Worm (Caenorhabditis elegans) whole organism, mixed stage, embryonic: Measurements from ENCODE around the gene xrn-2.

Source experiments
- M03D4.4 ChIP-seq: sonication (generic microtip); optimal IDR thresholded peaks from 2 replicates; lab custom pipeline; 2017; ENCODE audit warnings: mild to moderate bottlenecking, missing genetic modification characterization, missing compliant biosample characterization
- bed-3 ChIP-seq: fragments of 200-800 bp; sonication (Bioruptor generic); optimal IDR thresholded peaks from 3 replicates; lab custom pipeline; 2018; ENCODE audit warnings: mild to moderate bottlenecking, missing genetic modification characterization, moderate library complexity, missing compliant biosample characterization
- blmp-1 ChIP-seq: fragments of 150-350 bp; optimal IDR thresholded peaks from 2 replicates; lab custom pipeline; 2014; ENCODE audit warnings: missing biosample characterization, missing genetic modification characterization
- ceh-39 ChIP-seq: fragments of 150-350 bp; optimal IDR thresholded peaks from 2 replicates; lab custom pipeline; 2014; ENCODE audit warnings: missing biosample characterization, missing genetic modification characterization
- ceh-43 ChIP-seq: fragments of 200-800 bp; sonication (Bioruptor generic); optimal IDR thresholded peaks from 2 replicates; lab custom pipeline; 2018; ENCODE audit warnings: mild to moderate bottlenecking, missing genetic modification characterization, moderate library complexity, missing compliant biosample characterization
- ceh-83 ChIP-seq: fragments of 200-800 bp; sonication (Bioruptor generic); optimal IDR thresholded peaks from 2 replicates; lab custom pipeline; 2018; ENCODE audit warnings: mild to moderate bottlenecking, missing genetic modification characterization, missing compliant biosample characterization
- ces-1 ChIP-seq: fragments of 150-350 bp; optimal IDR thresholded peaks from 2 replicates; lab custom pipeline; 2014; ENCODE audit warnings: missing biosample characterization, missing genetic modification reagents, missing genetic modification characterization
- cnd-1 ChIP-seq: fragments of 200-800 bp; sonication (Bioruptor generic); optimal IDR thresholded peaks from 2 replicates; lab custom pipeline; 2018; ENCODE audit warnings: mild to moderate bottlenecking, missing genetic modification characterization, missing compliant biosample characterization
- drap-1 ChIP-seq: fragments of 200-800 bp; sonication (Bioruptor generic); optimal IDR thresholded peaks from 3 replicates; lab custom pipeline; 2018; ENCODE audit warnings: mild to moderate bottlenecking, missing genetic modification characterization, missing compliant biosample characterization
- elt-1 ChIP-seq: sonication (generic microtip); optimal IDR thresholded peaks from 2 replicates; lab custom pipeline; 2017; ENCODE audit warnings: missing genetic modification characterization, mild to moderate bottlenecking, missing compliant biosample characterization, antibody characterized with exemption, moderate library complexity, borderline replicate concordance; ENCODE audit not compliant: insufficient read depth
- elt-3 ChIP-seq: fragments of 150-350 bp; optimal IDR thresholded peaks from 2 replicates; lab custom pipeline; 2014; ENCODE audit warnings: missing biosample characterization, missing genetic modification characterization
- ham-2 ChIP-seq: fragments of 200-800 bp; sonication (Bioruptor generic); optimal IDR thresholded peaks from 2 replicates; lab custom pipeline; 2018; ENCODE audit warnings: mild to moderate bottlenecking, missing genetic modification characterization, missing compliant biosample characterization
- hlh-1 ChIP-seq: fragments of 150-350 bp; optimal IDR thresholded peaks from 2 replicates; lab custom pipeline; 2014; ENCODE audit warnings: missing biosample characterization, missing genetic modification reagents, missing genetic modification characterization
- lin-13 ChIP-seq: fragments of 150-350 bp; optimal IDR thresholded peaks from 2 replicates; lab custom pipeline; 2014; ENCODE audit warnings: missing biosample characterization, missing genetic modification characterization
- lin-32 ChIP-seq: fragments of 200-800 bp; sonication (Bioruptor generic); optimal IDR thresholded peaks from 2 replicates; lab custom pipeline; 2018; ENCODE audit warnings: mild to moderate bottlenecking, missing genetic modification characterization, missing compliant biosample characterization
- lsy-2 ChIP-seq: fragments of 150-350 bp; optimal IDR thresholded peaks from 2 replicates; lab custom pipeline; 2014; ENCODE audit warnings: missing biosample characterization, missing genetic modification characterization
- mab-5 ChIP-seq: fragments of 150-350 bp; optimal IDR thresholded peaks from 2 replicates; lab custom pipeline; 2014; ENCODE audit warnings: missing biosample characterization, missing genetic modification characterization
- mep-1 ChIP-seq: fragments of 150-350 bp; optimal IDR thresholded peaks from 2 replicates; lab custom pipeline; 2017; ENCODE audit warnings: missing biosample characterization, missing genetic modification reagents, missing genetic modification characterization, inconsistent platforms
- mls-2 ChIP-seq: sonication (generic microtip); optimal IDR thresholded peaks from 2 replicates; lab custom pipeline; 2016; ENCODE audit warnings: mild to moderate bottlenecking, missing genetic modification characterization, moderate library complexity, missing compliant biosample characterization
- nhr-12 ChIP-seq: fragments of 150-350 bp; optimal IDR thresholded peaks from 2 replicates; lab custom pipeline; 2014; ENCODE audit warnings: missing biosample characterization, missing genetic modification characterization
- nhr-2 ChIP-seq: fragments of 150-350 bp; optimal IDR thresholded peaks from 2 replicates; lab custom pipeline; 2014; ENCODE audit warnings: missing biosample characterization, missing genetic modification characterization
- nhr-237 ChIP-seq: fragments of 150-350 bp; optimal IDR thresholded peaks from 2 replicates; lab custom pipeline; 2014; ENCODE audit warnings: missing biosample characterization, missing genetic modification characterization
- nhr-28 ChIP-seq: fragments of 150-350 bp; optimal IDR thresholded peaks from 2 replicates; lab custom pipeline; 2014; ENCODE audit warnings: missing biosample characterization, missing genetic modification characterization
- pha-4 ChIP-seq: fragments of 150-350 bp; optimal IDR thresholded peaks from 2 replicates; lab custom pipeline; 2018; ENCODE audit warnings: missing biosample characterization, missing genetic modification reagents, missing genetic modification characterization
- snpc-4 ChIP-seq: fragments of 150-350 bp; optimal IDR thresholded peaks from 2 replicates; lab custom pipeline; 2014; ENCODE audit warnings: missing biosample characterization, missing genetic modification characterization
- sptf-1 ChIP-seq: sonication (generic microtip); optimal IDR thresholded peaks from 2 replicates; lab custom pipeline; 2017; ENCODE audit warnings: mild to moderate bottlenecking, missing genetic modification characterization, moderate library complexity, missing compliant biosample characterization
- tbx-8 ChIP-seq: fragments of 200-800 bp; sonication (Bioruptor generic); optimal IDR thresholded peaks from 2 replicates; lab custom pipeline; 2018; ENCODE audit warnings: mild to moderate bottlenecking, missing genetic modification characterization, moderate library complexity, missing compliant biosample characterization
- unc-120 ChIP-seq: sonication (generic microtip); optimal IDR thresholded peaks from 2 replicates; lab custom pipeline; 2017; ENCODE audit warnings: missing genetic modification characterization, missing compliant biosample characterization; ENCODE audit not compliant: poor library complexity, severe bottlenecking
- zip-8 ChIP-seq: fragments of 150-350 bp; optimal IDR thresholded peaks from 2 replicates; lab custom pipeline; 2014; ENCODE audit warnings: missing biosample characterization, missing genetic modification characterization

The xrn-2 gene

ce11 chrII:14155259-14156023 is at the start of gene xrn-2, which contains the start of gene rpl-43:
TSS of gene xrn-2 (plus strand) at chrII:14155768.
TSS of gene rpl-43 (plus strand) at chrII:14155294.
- TF ChIP-seq nhr-12 (tag; lab: Kevin White, UChicago) (no peak), mab-5 (tag; lab: Kevin White, UChicago) (no peak), ceh-43 (no peak)

ce11 chrII:14106164-14106563 is 49.4 kb upstream of the xrn-2 start:
- TF ChIP-seq lin-32 (GFP tag; lab: Kevin White, UChicago) = no peak
- no peak for TF ChIP-seq zip-8
- TF ChIP-seq snpc-4 (tag; lab: Kevin White, UChicago) = no peak
- TF ChIP-seq mab-5 (tag; lab: Kevin White, UChicago) = no peak
- no peak for TF ChIP-seq pha-4 (tag; lab: Kevin White, UChicago)
- no peak for TF ChIP-seq ceh-83 (GFP tag; lab: Kevin White, UChicago)
- no peak for TF ChIP-seq nhr-28 (tag; lab: Kevin White, UChicago)
- no peak for TF ChIP-seq lin-13 (tag; lab: Kevin White, UChicago)
- TF ChIP-seq ceh-39 (tag; lab: Kevin White, UChicago) = no peak
- no peak for TF ChIP-seq mep-1 (tag; lab: Kevin White, UChicago)
- no peak for TF ChIP-seq mls-2 (tag; lab: Kevin White, UChicago)
- TF ChIP-seq, all 35 proteins: peak for 0

- peak; percentile 55 for TF ChIP-seq elt-1 (tag; lab: Kevin White, UChicago)
- TF ChIP-seq nhr-12 (tag; lab: Kevin White, UChicago) = no peak
- TF ChIP-seq, all 35 proteins: peak for 1
Measured at ce11 chrII:14109184-14109664, 46.3 kb upstream of the xrn-2 start, which contains the start of gene cpg-7. TSS of gene cpg-7 (minus strand) at chrII:14109234.

ce11 chrII:14112842-14113241 is 42.7 kb upstream of the xrn-2 start:
- no peak for TF ChIP-seq ceh-43

ce11 chrII:14118391-14118790 is 37.2 kb upstream of the xrn-2 start:
- TF ChIP-seq elt-3 (tag; lab: Kevin White, UChicago) = no peak
- TF ChIP-seq mls-2 (tag; lab: Kevin White, UChicago) = no peak
- TF ChIP-seq ham-2 (GFP tag; lab: Kevin White, UChicago) = no peak
- TF ChIP-seq M03D4.4 (tag; lab: Kevin White, UChicago) = no peak
- no peak for TF ChIP-seq drap-1
- TF ChIP-seq zip-8 = no peak
- no peak for TF ChIP-seq lin-32 (GFP tag; lab: Kevin White, UChicago)
- TF ChIP-seq nhr-12 (tag; lab: Kevin White, UChicago) = no peak
- no peak for TF ChIP-seq nhr-2
- no peak for TF ChIP-seq sptf-1 (tag; lab: Kevin White, UChicago)
- no peak for TF ChIP-seq tbx-8 (GFP tag; lab: Kevin White, UChicago)
- no peak for TF ChIP-seq mep-1 (tag; lab: Kevin White, UChicago)
- TF ChIP-seq cnd-1 (tag; lab: Kevin White, UChicago) = no peak
- no peak for TF ChIP-seq nhr-28 (tag; lab: Kevin White, UChicago)
- no peak for TF ChIP-seq bed-3 (GFP tag; lab: Kevin White, UChicago)
- no peak for TF ChIP-seq pha-4 (tag; lab: Kevin White, UChicago)
- no peak for TF ChIP-seq ceh-83 (GFP tag; lab: Kevin White, UChicago)
- TF ChIP-seq nhr-237 = no peak

ce11 chrII:14122065-14122464 is 33.5 kb upstream of the xrn-2 start, which contains the start of gene K09E4.4:
TSS of gene K09E4.4 (minus strand) at chrII:14122165.
- TF ChIP-seq sptf-1 (tag; lab: Kevin White, UChicago) = no peak
- TF ChIP-seq lsy-2 (tag; lab: Kevin White, UChicago) = no peak
- TF ChIP-seq elt-3 (tag; lab: Kevin White, UChicago) = no peak
- TF ChIP-seq bed-3 (GFP tag; lab: Kevin White, UChicago) = no peak
- TF ChIP-seq mls-2 (tag; lab: Kevin White, UChicago) = no peak
- no peak for TF ChIP-seq lin-13 (tag; lab: Kevin White, UChicago)
- TF ChIP-seq unc-120 (tag; lab: Kevin White, UChicago) = no peak
- no peak for TF ChIP-seq ces-1 (GFP tag; lab: Kevin White, UChicago)
- TF ChIP-seq cnd-1 (tag; lab: Kevin White, UChicago) = no peak
- TF ChIP-seq ceh-39 (tag; lab: Kevin White, UChicago) = no peak
- no peak for TF ChIP-seq elt-1 (tag; lab: Kevin White, UChicago)
- no peak for TF ChIP-seq hlh-1 (tag; lab: Kevin White, UChicago)
- TF ChIP-seq tbx-8 (GFP tag; lab: Kevin White, UChicago) = no peak
- no peak for TF ChIP-seq lin-32 (GFP tag; lab: Kevin White, UChicago)
- TF ChIP-seq blmp-1 (tag; lab: Kevin White, UChicago) = no peak
